Fruit fly (Drosophila melanogaster) whole organism, embryonic: Measurements from ENCODE around the gene dre4.

Experiments
- B-H1 ChIP-seq: fragments of 200-800 bp; sonication (Bioruptor generic); IDR thresholded peaks from 3 replicates; pipeline ENCODE4 v1.3.6; 2022; ENCODE audit warnings: missing biosample characterization, missing genetic modification characterization
- BEAF-32 ChIP-seq: fragments of 200-800 bp; sonication (Bioruptor generic); optimal IDR thresholded peaks from 3 replicates; lab custom pipeline; 2017; ENCODE audit warnings: missing biosample characterization, missing genetic modification characterization, mild to moderate bottlenecking, moderate library complexity, missing genetic modification reagents
- BtbVII ChIP-seq: fragments of 200-800 bp; sonication (Bioruptor generic); optimal IDR thresholded peaks from 3 replicates; lab custom pipeline; 2017; ENCODE audit warnings: missing biosample characterization, mild to moderate bottlenecking, missing genetic modification characterization
- CG10147 ChIP-seq: fragments of 200-800 bp; sonication (Bioruptor generic); optimal IDR thresholded peaks from 2 replicates; lab custom pipeline; 2019; ENCODE audit warnings: missing biosample characterization, mild to moderate bottlenecking, missing genetic modification characterization, moderate library complexity
- CG1024 ChIP-seq: fragments of 200-800 bp; sonication (Bioruptor generic); IDR thresholded peaks from 2 replicates; pipeline ENCODE4 v1.3.6; 2022; ENCODE audit warnings: missing biosample characterization, missing genetic modification characterization
- CG10366 ChIP-seq: fragments of 200-800 bp; sonication (Bioruptor generic); IDR thresholded peaks from 2 replicates; pipeline ENCODE4 v1.3.6; 2022; ENCODE audit warnings: missing biosample characterization, missing genetic modification characterization
- CG11093 ChIP-seq: fragments of 200-800 bp; sonication (Bioruptor generic); IDR thresholded peaks from 3 replicates; pipeline ENCODE4 v1.3.6; 2022; ENCODE audit warnings: missing biosample characterization, missing genetic modification characterization
- CG12104 ChIP-seq: fragments of 200-800 bp; sonication (Bioruptor generic); optimal IDR thresholded peaks from 3 replicates; lab custom pipeline; 2016; ENCODE audit warnings: missing biosample characterization, missing genetic modification characterization
- CG13775 ChIP-seq: fragments of 200-800 bp; sonication (Bioruptor generic); optimal IDR thresholded peaks from 3 replicates; lab custom pipeline; 2017; ENCODE audit warnings: missing biosample characterization, mild to moderate bottlenecking, missing genetic modification characterization
- CG14014 ChIP-seq: fragments of 200-800 bp; sonication (Bioruptor generic); IDR thresholded peaks from 2 replicates; pipeline ENCODE4 v1.3.6; 2022; ENCODE audit warnings: missing biosample characterization, missing genetic modification characterization
- CG14860 ChIP-seq: fragments of 200-800 bp; sonication (Bioruptor generic); IDR thresholded peaks from 3 replicates; pipeline ENCODE4 v1.3.6; 2022; ENCODE audit warnings: missing biosample characterization, missing genetic modification characterization; ENCODE audit not compliant: partially characterized antibody
- CG15514 ChIP-seq: fragments of 200-800 bp; sonication (Bioruptor generic); optimal IDR thresholded peaks from 3 replicates; lab custom pipeline; 2017; ENCODE audit warnings: missing biosample characterization, missing genetic modification characterization, mild to moderate bottlenecking, moderate library complexity, missing genetic modification reagents
- CG1792 ChIP-seq: fragments of 200-800 bp; sonication (Bioruptor generic); optimal IDR thresholded peaks from 2 replicates; lab custom pipeline; 2016; ENCODE audit warnings: missing biosample characterization, missing genetic modification characterization
- CG1832 ChIP-seq: fragments of 200-800 bp; sonication (Bioruptor generic); optimal IDR thresholded peaks from 2 replicates; lab custom pipeline; 2017; ENCODE audit warnings: missing biosample characterization, mild to moderate bottlenecking, missing genetic modification characterization, inconsistent platforms
- CG31365 ChIP-seq: fragments of 200-800 bp; sonication (Bioruptor generic); optimal IDR thresholded peaks from 2 replicates; lab custom pipeline; 2018; ENCODE audit warnings: missing biosample characterization, mild to moderate bottlenecking, missing genetic modification characterization
- CG4617 ChIP-seq: fragments of 200-800 bp; sonication (Bioruptor generic); optimal IDR thresholded peaks from 3 replicates; lab custom pipeline; 2016; ENCODE audit warnings: missing biosample characterization, missing genetic modification characterization, borderline replicate concordance
- CG6765 ChIP-seq: fragments of 200-800 bp; sonication (Bioruptor generic); optimal IDR thresholded peaks from 3 replicates; lab custom pipeline; 2017; ENCODE audit warnings: missing biosample characterization, mild to moderate bottlenecking, missing genetic modification characterization
- CG8281 ChIP-seq: fragments of 200-800 bp; sonication (Bioruptor generic); optimal IDR thresholded peaks from 2 replicates; lab custom pipeline; 2018; ENCODE audit warnings: missing biosample characterization, mild to moderate bottlenecking, missing genetic modification characterization, moderate library complexity
- CTCF ChIP-seq: fragments of 200-800 bp; sonication (Bioruptor generic); optimal IDR thresholded peaks from 2 replicates; lab custom pipeline; 2017; ENCODE audit warnings: missing biosample characterization, mild to moderate bottlenecking, missing genetic modification characterization, moderate library complexity
- CrebB ChIP-seq: fragments of 200-800 bp; sonication (Bioruptor generic); optimal IDR thresholded peaks from 3 replicates; lab custom pipeline; 2018; ENCODE audit warnings: missing biosample characterization, mild to moderate bottlenecking, missing genetic modification characterization
- D ChIP-seq, 2 experiments: fragments of 200-800 bp in 1 of 2; fragments of >200 bp in 1 of 2; sonication (Bioruptor generic) in 1 of 2; optimal IDR thresholded peaks; 2 replicates in 1 of 2; 3 replicates in 1 of 2; lab custom pipeline; 2017; ENCODE audit warnings: mild to moderate bottlenecking in 1 of 2, missing biosample characterization in 1 of 2, missing genetic modification characterization in 1 of 2, missing genetic modification reagents in 1 of 2
- D19A ChIP-seq: fragments of 200-800 bp; optimal IDR thresholded peaks from 3 replicates; lab custom pipeline; 2019; ENCODE audit warnings: missing biosample characterization, mild to moderate bottlenecking, missing genetic modification characterization, moderate library complexity
- Dip2 ChIP-seq: fragments of 200-800 bp; sonication (Bioruptor generic); IDR thresholded peaks from 2 replicates; pipeline ENCODE4 v1.3.6; 2022; ENCODE audit warnings: missing biosample characterization, missing genetic modification characterization
- Doc2 ChIP-seq: fragments of 200-800 bp; sonication (Bioruptor generic); IDR thresholded peaks from 2 replicates; pipeline ENCODE4 v1.3.6; 2022; ENCODE audit warnings: missing biosample characterization, missing genetic modification characterization
- Ets97D ChIP-seq: fragments of 200-800 bp; sonication (Bioruptor generic); optimal IDR thresholded peaks from 3 replicates; lab custom pipeline; 2016; ENCODE audit warnings: missing biosample characterization, missing genetic modification characterization
- HHEX ChIP-seq: fragments of 200-800 bp; sonication (Bioruptor generic); optimal IDR thresholded peaks from 3 replicates; lab custom pipeline; 2017; ENCODE audit warnings: missing biosample characterization, mild to moderate bottlenecking, missing genetic modification characterization, missing genetic modification reagents
- NK7.1 ChIP-seq: fragments of 200-800 bp; sonication (Bioruptor generic); optimal IDR thresholded peaks from 3 replicates; lab custom pipeline; 2016; ENCODE audit warnings: missing biosample characterization, missing genetic modification characterization
- NfI ChIP-seq: fragments of 200-800 bp; sonication (Bioruptor generic); optimal IDR thresholded peaks from 3 replicates; lab custom pipeline; 2018; ENCODE audit warnings: missing biosample characterization, mild to moderate bottlenecking, missing genetic modification characterization, moderate library complexity
- Six4 ChIP-seq: fragments of 200-800 bp; sonication (Bioruptor generic); optimal IDR thresholded peaks from 2 replicates; lab custom pipeline; 2016; ENCODE audit warnings: missing biosample characterization, missing genetic modification characterization
- Xrp1 ChIP-seq: fragments of 200-800 bp; sonication (Bioruptor generic); IDR thresholded peaks from 2 replicates; pipeline ENCODE4 v1.3.6; 2022; ENCODE audit warnings: missing biosample characterization, missing genetic modification characterization
- al ChIP-seq: fragments of 200-800 bp; sonication (Bioruptor generic); IDR thresholded peaks from 2 replicates; pipeline ENCODE4 v1.3.6; 2022; ENCODE audit warnings: missing biosample characterization, missing genetic modification characterization
- aop ChIP-seq: fragments of 200-800 bp; sonication (Bioruptor generic); IDR thresholded peaks from 2 replicates; pipeline ENCODE4 v1.3.6; 2022; ENCODE audit warnings: missing biosample characterization, missing genetic modification characterization
- bcd ChIP-seq: fragments of 200-800 bp; sonication (Bioruptor generic); optimal IDR thresholded peaks from 2 replicates; lab custom pipeline; 2017; ENCODE audit warnings: missing biosample characterization, mild to moderate bottlenecking, missing genetic modification characterization
- chif ChIP-seq, 2 experiments: fragments of 200-800 bp; sonication (Bioruptor generic); optimal IDR thresholded peaks; 3 replicates each; lab custom pipeline; 2016; ENCODE audit warnings: missing biosample characterization in 2 of 2, missing genetic modification characterization in 2 of 2
- chinmo ChIP-seq: fragments of 200-800 bp; sonication (Bioruptor generic); IDR thresholded peaks from 4 replicates; pipeline ENCODE4 v1.3.6; 2022; ENCODE audit warnings: missing biosample characterization, missing genetic modification characterization; ENCODE audit not compliant: partially characterized antibody
- chn ChIP-seq: fragments of 200-800 bp; sonication (Bioruptor generic); optimal IDR thresholded peaks from 2 replicates; lab custom pipeline; 2016; ENCODE audit warnings: missing biosample characterization, missing genetic modification characterization
- dmrt99B ChIP-seq: fragments of 200-800 bp; sonication (Bioruptor generic); optimal IDR thresholded peaks from 2 replicates; lab custom pipeline; 2018; ENCODE audit warnings: missing biosample characterization, mild to moderate bottlenecking, missing genetic modification characterization, moderate library complexity
- dysf ChIP-seq: fragments of 200-800 bp; sonication (Bioruptor generic); IDR thresholded peaks from 3 replicates; pipeline ENCODE4 v1.3.6; 2022; ENCODE audit warnings: missing biosample characterization, missing genetic modification characterization
- en ChIP-seq: fragments of 200-800 bp; sonication (Bioruptor generic); optimal IDR thresholded peaks from 2 replicates; lab custom pipeline; 2016; ENCODE audit warnings: missing biosample characterization, missing genetic modification characterization
- eve ChIP-seq, 2 experiments: fragments of >200 bp; optimal IDR thresholded peaks; 2 replicates each; lab custom pipeline; 2017; ENCODE audit warnings: missing biosample characterization in 2 of 2, missing genetic modification characterization in 2 of 2
- gce ChIP-seq: fragments of 200-800 bp; sonication (Bioruptor generic); IDR thresholded peaks from 3 replicates; pipeline ENCODE4 v1.3.6; 2022; ENCODE audit warnings: missing biosample characterization, missing genetic modification characterization
- luna ChIP-seq: fragments of 200-800 bp; sonication (Bioruptor generic); optimal IDR thresholded peaks from 2 replicates; lab custom pipeline; 2016; ENCODE audit warnings: missing biosample characterization, missing genetic modification characterization
- mirr ChIP-seq: fragments of 200-800 bp; sonication (Bioruptor generic); optimal IDR thresholded peaks from 3 replicates; lab custom pipeline; 2018; ENCODE audit warnings: missing biosample characterization, mild to moderate bottlenecking, missing genetic modification characterization
- nerfin-1 ChIP-seq: fragments of 200-800 bp; sonication (Bioruptor generic); optimal IDR thresholded peaks from 3 replicates; lab custom pipeline; 2019; ENCODE audit warnings: missing biosample characterization, mild to moderate bottlenecking, missing genetic modification characterization, moderate library complexity
- otp ChIP-seq: fragments of 200-800 bp; sonication (Bioruptor generic); IDR thresholded peaks from 3 replicates; pipeline ENCODE4, ENCODE4 v1.3.6; 2022; ENCODE audit warnings: missing biosample characterization, missing genetic modification characterization
- phol ChIP-seq: fragments of 200-800 bp; sonication (Bioruptor generic); optimal IDR thresholded peaks from 3 replicates; lab custom pipeline; 2018; ENCODE audit warnings: missing biosample characterization, mild to moderate bottlenecking, missing genetic modification characterization, moderate library complexity
- pum ChIP-seq: fragments of 200-800 bp; sonication (Bioruptor generic); optimal IDR thresholded peaks from 2 replicates; lab custom pipeline; 2016; ENCODE audit warnings: missing biosample characterization, missing genetic modification characterization
- sens-2 ChIP-seq: fragments of 200-800 bp; sonication (Bioruptor generic); IDR thresholded peaks from 2 replicates; pipeline ENCODE4 v1.3.6; 2022; ENCODE audit warnings: missing biosample characterization, missing genetic modification characterization
- tll ChIP-seq, 2 experiments: fragments of 200-800 bp in 1 of 2; fragments of >200 bp in 1 of 2; sonication (Bioruptor generic) in 1 of 2; optimal IDR thresholded peaks; 2 replicates each; lab custom pipeline; 2017 to 2019; ENCODE audit warnings: missing biosample characterization in 2 of 2, missing genetic modification characterization in 2 of 2, mild to moderate bottlenecking in 1 of 2, moderate library complexity in 1 of 2
- yki ChIP-seq: fragments of >200 bp; optimal IDR thresholded peaks from 3 replicates; lab custom pipeline; 2018
- zf30C ChIP-seq: fragments of 200-800 bp; sonication (Bioruptor generic); optimal IDR thresholded peaks from 3 replicates; lab custom pipeline; 2018; ENCODE audit warnings: missing biosample characterization, mild to moderate bottlenecking, missing genetic modification characterization

Gene dre4

DNA sequence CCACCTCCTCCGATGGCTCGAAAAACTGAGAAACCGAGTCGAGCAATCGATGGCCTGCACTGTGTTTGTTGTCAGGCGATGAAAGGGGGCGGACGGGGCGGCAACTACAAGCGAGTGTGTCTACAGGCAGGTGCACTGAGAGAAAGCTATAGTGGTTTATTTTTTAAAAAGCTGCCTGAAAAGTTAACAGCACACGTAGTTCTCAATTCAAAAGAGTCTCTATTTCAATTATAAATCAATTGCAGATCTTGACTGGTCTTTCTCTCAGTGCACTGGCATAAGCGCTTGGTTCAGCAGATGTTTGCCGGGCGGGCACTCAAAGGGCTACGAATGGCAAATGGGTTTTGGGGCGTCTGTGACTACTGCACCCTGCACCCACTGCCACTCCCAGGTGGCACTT, 4.6 kb upstream of the dre4 start (continued):
- TF ChIP-seq en (no peak), CG15514 (GFP tag; lab: Kevin White, UChicago) (peak; percentile 44), CG1024 (GFP tag; lab: Robert Waterston, UW) (0 out of 2 replicates have a peak, but pooled peaks have one; percentile 26), eve (GFP tag; optimal IDR thresholded peaks at IDR 0.05; lab: Kevin White, UChicago) (no peak), HHEX (no peak), CG10147 (GFP tag; lab: Kevin White, UChicago) (no peak), CG1792 (GFP tag; lab: Kevin White, UChicago) (no peak), Six4 (GFP tag; lab: Kevin White, UChicago) (no peak), yki (lab: Kevin White, UChicago) (no peak), nerfin-1 (no peak), BEAF-32 (GFP tag; lab: Kevin White, UChicago) (no peak), NfI (no peak), B-H1 (GFP tag; lab: Robert Waterston, UW) (peak; percentile 25; the same call in 2 of the 3 replicates), CG8281 (no peak), D19A (tag; lab: Kevin White, UChicago) (no peak), sens-2 (GFP tag; lab: Robert Waterston, UW) (no peak), CG10366 (GFP tag; lab: Robert Waterston, UW) (peak; percentile 34; the same call in 1 of the 2 replicates), D (optimal IDR thresholded peaks at IDR 0.05; lab: Kevin White, UChicago) (no peak), D (GFP tag; optimal IDR thresholded peaks at IDR 0.05; lab: Kevin White, UChicago) (peak; percentile 4), CTCF (GFP tag; lab: Kevin White, UChicago) (no peak), aop (GFP tag; lab: Robert Waterston, UW) (0 out of 2 replicates have a peak, but pooled peaks have one; percentile 3), chif (GFP tag; optimal IDR thresholded peaks at IDR 0.05; lab: Kevin White, UChicago) (no peak), al (GFP tag; lab: Robert Waterston, UW) (peak; percentile 56), CG4617 (GFP tag; lab: Kevin White, UChicago) (no peak), Xrp1 (GFP tag; lab: Robert Waterston, UW) (peak; percentile 45; the same call in 1 of the 2 replicates), CG12104 (GFP tag; lab: Kevin White, UChicago) (no peak), CG14014 (GFP tag; lab: Robert Waterston, UW) (peak; percentile 46; the same call in 1 of the 2 replicates), Doc2 (GFP tag; lab: Robert Waterston, UW) (no peak), CG1832 (GFP tag; lab: Kevin White, UChicago) (no peak), BtbVII (GFP tag; lab: Kevin White, UChicago) (peak; percentile 24), CG14860 (GFP tag; lab: Robert Waterston, UW) (no peak), mirr (no peak), gce (GFP tag; lab: Robert Waterston, UW) (peak; percentile 43; the same call in 1 of the 3 replicates), dmrt99B (tag; lab: Kevin White, UChicago) (peak; percentile 25), CG6765 (GFP tag; lab: Kevin White, UChicago) (no peak), otp (GFP tag; lab: Robert Waterston, UW) (no peak), zf30C (GFP tag; lab: Kevin White, UChicago) (no peak), NK7.1 (no peak), CG31365 (no peak), phol (tag; lab: Kevin White, UChicago) (peak; percentile 32), CG11093 (no peak), pum (GFP tag; lab: Kevin White, UChicago) (no peak), chn (GFP tag; lab: Kevin White, UChicago) (no peak), CrebB (tag; lab: Kevin White, UChicago) (no peak), Ets97D (GFP tag; lab: Kevin White, UChicago) (no peak), dysf (GFP tag; lab: Robert Waterston, UW) (peak; percentile 75), tll (GFP tag; optimal IDR thresholded peaks at IDR 0.05; lab: Kevin White, UChicago) (no peak), luna (GFP tag; lab: Kevin White, UChicago) (no peak), Dip2 (GFP tag; lab: Robert Waterston, UW) (no peak), bcd (peak; percentile 2), chinmo (GFP tag; lab: Robert Waterston, UW) (no peak), CG13775 (no peak)
